Fruit fly (Drosophila melanogaster): Measurements from ENCODE around the gene Ance.

DNA sequence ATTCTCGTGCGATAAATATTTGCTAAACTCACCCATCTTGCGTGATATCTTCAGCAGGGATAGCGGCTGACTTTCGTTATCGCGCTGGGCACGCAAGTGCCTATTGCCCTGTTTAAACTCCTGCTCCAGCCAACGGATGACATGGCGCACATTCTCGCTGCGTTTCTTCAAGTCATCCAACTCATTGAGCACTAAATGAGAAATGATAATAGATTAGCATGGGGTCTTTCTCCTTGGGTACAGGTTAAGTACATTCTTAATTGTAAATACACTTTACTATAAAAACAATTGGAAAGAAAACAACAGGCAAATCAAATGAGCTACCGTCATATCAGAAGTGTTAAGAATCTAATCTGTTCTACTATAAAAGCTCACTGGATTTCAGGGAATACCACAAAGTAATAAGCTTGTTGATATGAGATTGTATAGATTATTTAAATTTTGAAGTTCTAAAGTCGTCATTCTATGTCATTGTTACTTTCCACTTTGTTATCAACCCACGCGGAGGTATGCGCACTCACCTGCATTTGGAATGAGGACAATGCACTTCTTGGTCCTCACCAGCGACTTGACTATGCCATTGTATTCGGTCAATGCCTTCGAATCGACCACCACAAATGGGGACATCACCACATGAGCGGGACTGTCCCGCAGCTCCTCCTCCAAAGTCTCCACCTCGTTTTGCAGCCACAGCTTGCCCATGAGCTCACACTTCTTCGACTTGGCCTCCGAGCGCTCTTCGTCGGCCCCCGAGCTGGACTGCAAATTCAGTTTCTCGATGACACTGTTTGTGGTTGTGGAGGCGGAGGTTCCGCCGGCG, 5.1 kb upstream of the Ance start:
- TF ChIP-seq fd96Cb (tag; optimal IDR thresholded peaks at IDR 0.05) (no peak), Blimp-1 (GFP tag; optimal IDR thresholded peaks at IDR 0.05) (no peak), CG8290 (GFP tag; optimal IDR thresholded peaks at IDR 0.05) (no peak), CG8290 (tag; optimal IDR thresholded peaks at IDR 0.05) (no peak), mam (GFP tag; optimal IDR thresholded peaks at IDR 0.05) (no peak), Six4 (GFP tag; optimal IDR thresholded peaks at IDR 0.05) (no peak), dimm (GFP tag; IDR thresholded peaks at IDR 0.05) (no peak), Hmx (GFP tag; optimal IDR thresholded peaks at IDR 0.05) (no peak), ranshi (GFP tag; IDR thresholded peaks at IDR 0.05) (no peak), Ada2b (GFP tag; IDR thresholded peaks at IDR 0.05) (no peak), knrl (GFP tag; IDR thresholded peaks at IDR 0.05; ENCODE audit: partially characterized antibody) (no peak)

All from whole organism, embryonic.